Worm (Caenorhabditis elegans) whole organism, L4/young adult: ENCODE measurements around the gene mec-14.

Experiments used
- dao-5 ChIP-seq: sonication (generic microtip); optimal IDR thresholded peaks from 2 replicates; lab custom pipeline; 2016; ENCODE audit warnings: missing genotype, missing genetic modification characterization, moderate library complexity, missing compliant biosample characterization
- him-1 ChIP-seq: sonication (generic microtip); optimal IDR thresholded peaks from 2 replicates; lab custom pipeline; 2016; ENCODE audit warnings: missing genotype, missing genetic modification reagents, missing genetic modification characterization, missing compliant biosample characterization

ce11 chrIII:7162065-7162762 is 30.6 kb downstream of the mec-14 start, which contains the start of the genes syf-2 and K04G7.1:
- peak; percentile 75 for TF ChIP-seq him-1
- TF ChIP-seq dao-5 (tag; lab: Kevin White, UChicago), result no peak
